Worm (Caenorhabditis elegans): Measurements from ENCODE around the gene T23G7.2.

The T23G7.2 gene

ce11 chrII:9163348-9163747, 9.4 kb downstream of the T23G7.2 start:
- TF ChIP-seq efl-1 (optimal IDR thresholded peaks at IDR 0.05) (no peak), efl-1 (GFP tag; optimal IDR thresholded peaks at IDR 0.05 in 1 of 2) (no peak), unc-130 (tag; optimal IDR thresholded peaks at IDR 0.05) (no peak), zip-4 (GFP tag; optimal IDR thresholded peaks at IDR 0.05) (no peak), ceh-8 (GFP tag; optimal IDR thresholded peaks at IDR 0.05) (no peak), tlp-1 (tag; optimal IDR thresholded peaks at IDR 0.05) (no peak), C16A3.4 (tag; optimal IDR thresholded peaks at IDR 0.05) (no peak), hpl-2 (GFP tag; optimal IDR thresholded peaks at IDR 0.05) (no peak), skn-1 (tag; optimal IDR thresholded peaks at IDR 0.05) (no peak), nhr-85 (tag) (no peak), sup-37 (GFP tag; optimal IDR thresholded peaks at IDR 0.05) (no peak)

ce11 chrII:9161023-9161422, 11.7 kb downstream of the T23G7.2 start, which contains the start of gene rhy-1:
rhy-1 (plus strand) TSS chrII:9161379.
- peak; percentile 51 for TF ChIP-seq nhr-71 (tag; optimal IDR thresholded peaks at IDR 0.05)
- peak in 4 of 6 experiments; percentile 15 to 60 (median 38) for TF ChIP-seq elt-3 (tag; optimal IDR thresholded peaks at IDR 0.05)
- TF ChIP-seq sptf-1 (tag; optimal IDR thresholded peaks at IDR 0.05), result no peak
- no peak for TF ChIP-seq elt-2 (tag; optimal IDR thresholded peaks at IDR 0.05)
- TF ChIP-seq sox-4 (tag; optimal IDR thresholded peaks at IDR 0.05), result no peak
- no peak for TF ChIP-seq rnt-1 (tag; optimal IDR thresholded peaks at IDR 0.05)
- TF ChIP-seq nhr-84 (tag; optimal IDR thresholded peaks at IDR 0.05), result no peak
- no peak for TF ChIP-seq zag-1 (tag; optimal IDR thresholded peaks at IDR 0.05)
- TF ChIP-seq C34B4.2 (tag; optimal IDR thresholded peaks at IDR 0.05), result no peak
- peak; percentile 25 for TF ChIP-seq snu-23 (GFP tag; optimal IDR thresholded peaks at IDR 0.05)
- no peak for TF ChIP-seq mab-9 (GFP tag; IDR thresholded peaks at IDR 0.05)
- peak; percentile 76 for TF ChIP-seq nhr-20 (tag; optimal IDR thresholded peaks at IDR 0.05)
- TF ChIP-seq nhr-90 (tag; optimal IDR thresholded peaks at IDR 0.05; ENCODE audit: poor library complexity), result peak; percentile 53
- TF ChIP-seq nhr-47 (tag; optimal IDR thresholded peaks at IDR 0.05), result peak; percentile 21
- peak; percentile 75 for TF ChIP-seq nhr-85 (tag)
- TF ChIP-seq grh-1 (GFP tag; IDR thresholded peaks at IDR 0.05), result 0 out of 2 replicates have a peak, but pooled peaks have one; percentile 20
- peak; percentile 27 for TF ChIP-seq lin-14 (GFP tag; optimal IDR thresholded peaks at IDR 0.05)
- TF ChIP-seq blmp-1 (tag; optimal IDR thresholded peaks at IDR 0.05), result peak; percentile 2

ce11 chrII:9160197-9160806, 12.4 kb downstream of the T23G7.2 start:
- TF ChIP-seq elt-3 (tag; optimal IDR thresholded peaks at IDR 0.05) (peak in 5 of 6 experiments; percentile 18 to 96 (median 82)), alr-1 (tag; optimal IDR thresholded peaks at IDR 0.05; ENCODE audit: borderline replicate concordance) (no peak), nhr-71 (tag; optimal IDR thresholded peaks at IDR 0.05) (peak; percentile 60), isw-1 (GFP tag; IDR thresholded peaks at IDR 0.05) (no peak), snu-23 (GFP tag; optimal IDR thresholded peaks at IDR 0.05) (peak; percentile 43), unc-62 (GFP tag; optimal IDR thresholded peaks at IDR 0.05) (no peak), lin-14 (GFP tag; optimal IDR thresholded peaks at IDR 0.05) (peak; percentile 69), C16A3.4 (tag; optimal IDR thresholded peaks at IDR 0.05) (peak; percentile 14), nhr-90 (tag; optimal IDR thresholded peaks at IDR 0.05; ENCODE audit: poor library complexity) (peak; percentile 65), unc-30 (tag; optimal IDR thresholded peaks at IDR 0.05) (no peak), mdl-1 (tag; optimal IDR thresholded peaks at IDR 0.05) (peak in 1 of 2 experiments; percentile 58), nhr-47 (tag; optimal IDR thresholded peaks at IDR 0.05) (peak; percentile 39), skn-1 (tag; optimal IDR thresholded peaks at IDR 0.05) (peak; percentile 90), tlp-1 (tag; optimal IDR thresholded peaks at IDR 0.05) (no peak), aly-2 (tag; optimal IDR thresholded peaks at IDR 0.05) (no peak), unc-130 (tag; optimal IDR thresholded peaks at IDR 0.05) (peak; percentile 62), sox-4 (tag; optimal IDR thresholded peaks at IDR 0.05) (no peak), blmp-1 (tag; optimal IDR thresholded peaks at IDR 0.05) (peak; percentile 89), ces-1 (GFP tag; optimal IDR thresholded peaks at IDR 0.05) (no peak), lin-15B (tag; optimal IDR thresholded peaks at IDR 0.05) (no peak), lsy-2 (tag; optimal IDR thresholded peaks at IDR 0.05) (no peak), sup-37 (GFP tag; optimal IDR thresholded peaks at IDR 0.05) (no peak), snpc-4 (tag; optimal IDR thresholded peaks at IDR 0.05) (no peak), mef-2 (tag; optimal IDR thresholded peaks at IDR 0.05) (no peak), nhr-12 (tag; optimal IDR thresholded peaks at IDR 0.05) (no peak), dpl-1 (GFP tag; optimal IDR thresholded peaks at IDR 0.05) (no peak), mab-9 (GFP tag; IDR thresholded peaks at IDR 0.05) (no peak), grh-1 (GFP tag; IDR thresholded peaks at IDR 0.05) (no peak), ceh-82 (tag; optimal IDR thresholded peaks at IDR 0.05) (no peak), jun-1 (tag; optimal IDR thresholded peaks at IDR 0.05) (no peak), nhr-77 (tag; optimal IDR thresholded peaks at IDR 0.05) (no peak), egl-13 (tag; optimal IDR thresholded peaks at IDR 0.05) (no peak), lir-3 (tag; optimal IDR thresholded peaks at IDR 0.05; ENCODE audit: poor library complexity) (no peak)

Data from whole organism, L1 larva.